Worm (Caenorhabditis elegans): ENCODE measurements around the gene F08F8.7.

The F08F8.7 gene

ce11 chrIII:7385929-7386328 lies 39.0 kb upstream of the F08F8.7 start, which contains the start of gene trd-1:
TSS of gene trd-1 (plus strand) at chrIII:7386229.
- TF ChIP-seq nhr-77 (tag; optimal IDR thresholded peaks at IDR 0.05) (no peak), unc-39 (tag; optimal IDR thresholded peaks at IDR 0.05) (no peak), ztf-11 (tag; optimal IDR thresholded peaks at IDR 0.05) (no peak), elt-1 (tag; optimal IDR thresholded peaks at IDR 0.05) (no peak), ceh-82 (tag; optimal IDR thresholded peaks at IDR 0.05) (no peak), egl-5 (tag; optimal IDR thresholded peaks at IDR 0.05) (no peak), R02D3.7 (tag; optimal IDR thresholded peaks at IDR 0.05) (no peak), ceh-16 (tag; optimal IDR thresholded peaks at IDR 0.05) (no peak), unc-62 (GFP tag; optimal IDR thresholded peaks at IDR 0.05) (no peak)

ce11 chrIII:7383733-7384132 lies 36.8 kb upstream of the F08F8.7 start, which contains the start of gene tbp-1:
TSS of gene tbp-1 (plus strand) at chrIII:7384033.
- TF ChIP-seq nhr-28 (tag; optimal IDR thresholded peaks at IDR 0.05) (no peak), tbx-2 (tag; optimal IDR thresholded peaks at IDR 0.05) (no peak), fkh-10 (GFP tag; optimal IDR thresholded peaks at IDR 0.05) (no peak), ceh-9 (tag; optimal IDR thresholded peaks at IDR 0.05) (no peak), fkh-2 (tag; optimal IDR thresholded peaks at IDR 0.05) (no peak), nhr-11 (tag; optimal IDR thresholded peaks at IDR 0.05) (no peak), ceh-82 (tag; optimal IDR thresholded peaks at IDR 0.05) (no peak), lin-15B (tag; optimal IDR thresholded peaks at IDR 0.05) (no peak), nhr-67 (tag; optimal IDR thresholded peaks at IDR 0.05) (no peak), nfya-1 (tag; optimal IDR thresholded peaks at IDR 0.05; ENCODE audit: insufficient read depth) (no peak), ztf-11 (tag; optimal IDR thresholded peaks at IDR 0.05) (no peak), lsy-12 (tag; optimal IDR thresholded peaks at IDR 0.05) (no peak)

- TF ChIP-seq ztf-4 (tag; optimal IDR thresholded peaks at IDR 0.05) (no peak), skn-1 (tag; optimal IDR thresholded peaks at IDR 0.05) (no peak), unc-62 (GFP tag; optimal IDR thresholded peaks at IDR 0.05) (no peak), unc-39 (tag; optimal IDR thresholded peaks at IDR 0.05) (no peak), egl-5 (tag; optimal IDR thresholded peaks at IDR 0.05) (peak; percentile 31), jun-1 (tag; optimal IDR thresholded peaks at IDR 0.05) (no peak), fkh-10 (GFP tag; optimal IDR thresholded peaks at IDR 0.05) (no peak), fos-1 (tag; optimal IDR thresholded peaks at IDR 0.05) (no peak), nhr-77 (tag; optimal IDR thresholded peaks at IDR 0.05) (no peak), ztf-11 (tag; optimal IDR thresholded peaks at IDR 0.05) (no peak), nhr-12 (tag; optimal IDR thresholded peaks at IDR 0.05) (no peak), elt-1 (tag; optimal IDR thresholded peaks at IDR 0.05) (no peak), nhr-67 (tag; optimal IDR thresholded peaks at IDR 0.05) (no peak), lin-15B (tag; optimal IDR thresholded peaks at IDR 0.05) (peak; percentile 66), sea-2 (GFP tag; optimal IDR thresholded peaks at IDR 0.05) (no peak), ceh-16 (tag; optimal IDR thresholded peaks at IDR 0.05) (no peak), ama-1 (optimal IDR thresholded peaks at IDR 0.05) (no peak), nhr-23 (tag; optimal IDR thresholded peaks at IDR 0.05) (peak; percentile 38), eor-1 (tag; optimal IDR thresholded peaks at IDR 0.05) (no peak), elt-2 (tag; optimal IDR thresholded peaks at IDR 0.05) (peak; percentile 13), egl-27 (tag; optimal IDR thresholded peaks at IDR 0.05) (no peak), nhr-25 (tag; optimal IDR thresholded peaks at IDR 0.05) (peak; percentile 45), hmg-11 (tag; optimal IDR thresholded peaks at IDR 0.05) (peak; percentile 34), nhr-43 (tag; optimal IDR thresholded peaks at IDR 0.05; ENCODE audit: poor library complexity, severe bottlenecking) (no peak), mml-1 (tag; optimal IDR thresholded peaks at IDR 0.05) (no peak), snpc-4 (tag; optimal IDR thresholded peaks at IDR 0.05) (peak; percentile 23), mdl-1 (tag; optimal IDR thresholded peaks at IDR 0.05) (no peak), nhr-237 (tag; optimal IDR thresholded peaks at IDR 0.05) (no peak), lin-39 (tag; optimal IDR thresholded peaks at IDR 0.05) (peak; percentile 50), pha-4 (tag; optimal IDR thresholded peaks at IDR 0.05) (peak; percentile 49), aly-2 (tag; optimal IDR thresholded peaks at IDR 0.05) (no peak), nhr-11 (tag; optimal IDR thresholded peaks at IDR 0.05) (no peak), ceh-28 (tag; optimal IDR thresholded peaks at IDR 0.05) (no peak), ceh-82 (tag; optimal IDR thresholded peaks at IDR 0.05) (no peak), nhr-28 (tag; optimal IDR thresholded peaks at IDR 0.05) (no peak), ceh-9 (tag; optimal IDR thresholded peaks at IDR 0.05) (no peak), nhr-76 (tag; optimal IDR thresholded peaks at IDR 0.05) (no peak), ZK546.5 (tag; optimal IDR thresholded peaks at IDR 0.05) (no peak), fkh-2 (tag; optimal IDR thresholded peaks at IDR 0.05) (no peak), nfya-1 (tag; optimal IDR thresholded peaks at IDR 0.05; ENCODE audit: insufficient read depth) (peak; percentile 76), tbx-2 (tag; optimal IDR thresholded peaks at IDR 0.05) (no peak), elt-3 (tag; optimal IDR thresholded peaks at IDR 0.05) (no peak), pqm-1 (tag; optimal IDR thresholded peaks at IDR 0.05) (no peak), zag-1 (tag; optimal IDR thresholded peaks at IDR 0.05) (no peak), lsy-12 (tag; optimal IDR thresholded peaks at IDR 0.05) (no peak), R02D3.7 (tag; optimal IDR thresholded peaks at IDR 0.05) (no peak), daf-12 (tag; optimal IDR thresholded peaks at IDR 0.05) (no peak)
These were observed 34.7 kb upstream of the F08F8.7 start, which contains the start of the genes hmg-4 and T20B12.3 for ce11 chrIII:7381546-7382171. TSS of gene hmg-4 (minus strand) at chrIII:7381596. TSS of gene T20B12.3 (plus strand) at chrIII:7382115.
